Worm (Caenorhabditis elegans): ENCODE measurements around the gene mmab-1.

The mmab-1 gene

ce11 chrIII:4878281-4878680 is 43.6 kb downstream of the mmab-1 start, which contains the start of the genes tost-1 and arx-6:
Gene tost-1 (minus strand): TSS chrIII:4878311.
Gene arx-6 (plus strand): TSS chrIII:4878658.
- TF ChIP-seq F33H1.4 (GFP tag; IDR thresholded peaks at IDR 0.05) = 0 out of 2 replicates have a peak, but pooled peaks have one; percentile 18
- TF ChIP-seq lin-35 (GFP tag; optimal IDR thresholded peaks at IDR 0.05) = peak in 1 of 3 experiments; percentile 52
- no peak for TF ChIP-seq hmg-20 (GFP tag; IDR thresholded peaks at IDR 0.05)
- peak; percentile 48; the same call in 1 of the 2 replicates for TF ChIP-seq D2030.7 (GFP tag; IDR thresholded peaks at IDR 0.05)
- peak; percentile 44 for TF ChIP-seq dpl-1 (GFP tag; optimal IDR thresholded peaks at IDR 0.05)
- TF ChIP-seq him-1 (tag; optimal IDR thresholded peaks at IDR 0.05) = peak; percentile 15
- peak; percentile 69 for TF ChIP-seq lin-54 (GFP tag; optimal IDR thresholded peaks at IDR 0.05)
- TF ChIP-seq dox-1 (GFP tag; IDR thresholded peaks at IDR 0.05) = 0 out of 2 replicates have a peak, but pooled peaks have one; percentile 11
- peak; percentile 76 for TF ChIP-seq efl-1 (GFP tag; optimal IDR thresholded peaks at IDR 0.05)
- TF ChIP-seq lag-1 (GFP tag; IDR thresholded peaks at IDR 0.05) = no peak
- TF ChIP-seq madf-6 (GFP tag; IDR thresholded peaks at IDR 0.05) = peak; percentile 63
- no peak for TF ChIP-seq Y95B8A.8 (GFP tag; IDR thresholded peaks at IDR 0.05)
- no peak for TF ChIP-seq bed-1 (GFP tag; IDR thresholded peaks at IDR 0.05)
- peak; percentile 86 for TF ChIP-seq mcd-1 (GFP tag; IDR thresholded peaks at IDR 0.05)
- TF ChIP-seq nfyb-1 (GFP tag; IDR thresholded peaks at IDR 0.05) = no peak
- no peak for TF ChIP-seq hsf-1 (GFP tag; IDR thresholded peaks at IDR 0.05)
- TF ChIP-seq rcor-1 (GFP tag; IDR thresholded peaks at IDR 0.05) = no peak
- TF ChIP-seq lsl-1 (GFP tag; optimal IDR thresholded peaks at IDR 0.05) = peak; percentile 37

ce11 chrIII:4875663-4876062 is 46.3 kb downstream of the mmab-1 start:
- TF ChIP-seq lin-35 (GFP tag; optimal IDR thresholded peaks at IDR 0.05) (peak in 1 of 3 experiments; percentile 61), madf-3 (GFP tag; IDR thresholded peaks at IDR 0.05) (no peak)

- TF ChIP-seq ceh-91 (GFP tag; IDR thresholded peaks at IDR 0.05) (no peak), fkh-3 (tag; optimal IDR thresholded peaks at IDR 0.05) (no peak), hlh-12 (tag; optimal IDR thresholded peaks at IDR 0.05) (no peak), attf-6 (GFP tag; IDR thresholded peaks at IDR 0.05) (no peak), T07F8.4 (tag; optimal IDR thresholded peaks at IDR 0.05) (no peak), nfya-1 (tag; optimal IDR thresholded peaks at IDR 0.05; ENCODE audit: borderline replicate concordance, insufficient read depth) (no peak), ets-4 (GFP tag; optimal IDR thresholded peaks at IDR 0.05) (no peak), cebp-1 (GFP tag; IDR thresholded peaks at IDR 0.05) (no peak), cebp-1 (tag; optimal IDR thresholded peaks at IDR 0.05) (no peak), mel-28 (tag; optimal IDR thresholded peaks at IDR 0.05; ENCODE audit: borderline replicate concordance) (no peak), tbx-9 (tag; optimal IDR thresholded peaks at IDR 0.05; ENCODE audit: borderline replicate concordance) (no peak), B0035.1 (tag; optimal IDR thresholded peaks at IDR 0.05) (no peak), snpc-1.3 (tag; optimal IDR thresholded peaks at IDR 0.05; ENCODE audit: insufficient read depth) (no peak)
These were observed 47.2 kb downstream of the mmab-1 start, which contains the start of gene C35D10.12 for ce11 chrIII:4874671-4875070. Gene C35D10.12 (minus strand): TSS chrIII:4874771.

ce11 chrIII:4873395-4873794 is 48.5 kb downstream of the mmab-1 start:
- no peak for TF ChIP-seq hlh-12 (tag; optimal IDR thresholded peaks at IDR 0.05)
- no peak for TF ChIP-seq lag-1 (GFP tag; IDR thresholded peaks at IDR 0.05)
- no peak for TF ChIP-seq unc-62 (GFP tag; optimal IDR thresholded peaks at IDR 0.05)
- no peak for TF ChIP-seq madf-6 (GFP tag; IDR thresholded peaks at IDR 0.05)
- TF ChIP-seq mcd-1 (GFP tag; IDR thresholded peaks at IDR 0.05) = no peak
- no peak for TF ChIP-seq ceh-100 (GFP tag; IDR thresholded peaks at IDR 0.05)
- no peak for TF ChIP-seq cebp-2 (GFP tag; IDR thresholded peaks at IDR 0.05)
- no peak for TF ChIP-seq snpc-1.1 (tag; optimal IDR thresholded peaks at IDR 0.05; ENCODE audit: insufficient read depth)
- TF ChIP-seq sea-2 (GFP tag; IDR thresholded peaks at IDR 0.05) = no peak
- no peak for TF ChIP-seq egl-18 (GFP tag; IDR thresholded peaks at IDR 0.05)
- no peak for TF ChIP-seq F52B5.7 (tag; optimal IDR thresholded peaks at IDR 0.05)
- no peak for TF ChIP-seq rpc-1 (optimal IDR thresholded peaks at IDR 0.05)
- no peak for TF ChIP-seq rpc-1 (tag; optimal IDR thresholded peaks at IDR 0.05)
- TF ChIP-seq ceh-91 (GFP tag; IDR thresholded peaks at IDR 0.05) = no peak
- TF ChIP-seq Y56A3A.18 (GFP tag; IDR thresholded peaks at IDR 0.05) = no peak
- no peak for TF ChIP-seq hmg-1.2 (GFP tag; IDR thresholded peaks at IDR 0.05)
- TF ChIP-seq mes-4 (tag; optimal IDR thresholded peaks at IDR 0.05) = no peak
- TF ChIP-seq pha-4 (tag; optimal IDR thresholded peaks at IDR 0.05) = no peak

Measured in whole organism, young adult.